Worm (Caenorhabditis elegans): ENCODE data around the gene R02F2.6.

DNA sequence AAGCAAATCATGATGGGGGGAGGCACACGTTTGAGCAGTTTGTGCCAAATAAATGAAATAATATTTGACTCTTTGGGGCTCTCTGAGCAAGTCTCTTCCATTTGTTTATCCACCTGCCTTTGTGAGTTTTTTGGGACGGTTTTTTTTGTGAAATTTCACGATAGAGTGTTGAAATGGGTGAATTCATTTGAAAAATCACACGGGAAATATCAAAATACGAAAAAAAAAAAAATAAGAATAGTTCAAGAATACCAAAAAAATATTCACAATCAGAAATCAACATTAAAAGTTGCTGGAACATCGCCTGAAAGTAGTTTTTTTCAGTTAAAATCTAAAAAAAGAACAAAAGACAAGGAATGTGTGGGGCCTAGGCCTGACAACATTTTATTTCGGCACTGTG, 33.8 kb upstream of the R02F2.6 start, which contains the start of gene pqn-25:
- no peak for TF ChIP-seq C08G9.2 (tag; optimal IDR thresholded peaks at IDR 0.05)
- no peak for TF ChIP-seq unc-3 (GFP tag; conservative IDR thresholded peaks at IDR 0.05)
- no peak for TF ChIP-seq unc-3 (tag; optimal IDR thresholded peaks at IDR 0.05)
- TF ChIP-seq pha-4 (tag; optimal IDR thresholded peaks at IDR 0.05), result no peak
- no peak for TF ChIP-seq ama-1 (optimal IDR thresholded peaks at IDR 0.05)
- no peak for TF ChIP-seq dmd-4 (tag; optimal IDR thresholded peaks at IDR 0.05; ENCODE audit: borderline replicate concordance)
- TF ChIP-seq nhr-11 (tag; optimal IDR thresholded peaks at IDR 0.05), result no peak
